Fruit fly (Drosophila melanogaster) whole organism, embryonic: ENCODE measurements around the gene PIG-B.

Experiments
- Ada2b ChIP-seq: fragments of 200-800 bp; sonication (Bioruptor generic); IDR thresholded peaks from 2 replicates; pipeline ENCODE4 v1.3.6; 2022; ENCODE audit warnings: missing biosample characterization, missing genetic modification characterization
- CG10209 ChIP-seq: fragments of 200-800 bp; sonication (Bioruptor generic); optimal IDR thresholded peaks from 3 replicates; lab custom pipeline; 2017; ENCODE audit warnings: missing biosample characterization, mild to moderate bottlenecking, missing genetic modification characterization, missing genetic modification reagents
- CG10321 ChIP-seq: fragments of 200-800 bp; sonication (Bioruptor generic); IDR thresholded peaks from 2 replicates; pipeline ENCODE4 v1.3.6; 2022; ENCODE audit warnings: missing biosample characterization, missing genetic modification characterization
- CG12299 ChIP-seq: fragments of 200-800 bp; sonication (Bioruptor generic); optimal IDR thresholded peaks from 2 replicates; lab custom pipeline; 2018; ENCODE audit warnings: missing biosample characterization, mild to moderate bottlenecking, missing genetic modification characterization
- CG14965 ChIP-seq: fragments of 200-800 bp; sonication (Bioruptor generic); optimal IDR thresholded peaks from 2 replicates; lab custom pipeline; 2016; ENCODE audit warnings: missing biosample characterization, missing genetic modification characterization, borderline replicate concordance
- CG15601 ChIP-seq: fragments of 200-800 bp; sonication (Bioruptor generic); optimal IDR thresholded peaks from 3 replicates; lab custom pipeline; 2019; ENCODE audit warnings: missing biosample characterization, mild to moderate bottlenecking, missing genetic modification characterization, moderate library complexity
- CG16779 ChIP-seq: fragments of 200-800 bp; sonication (Bioruptor generic); IDR thresholded peaks from 2 replicates; pipeline ENCODE4 v1.3.6; 2022; ENCODE audit warnings: missing biosample characterization, missing genetic modification characterization
- CG18262 ChIP-seq: fragments of 200-800 bp; optimal IDR thresholded peaks from 3 replicates; lab custom pipeline; 2019; ENCODE audit warnings: missing biosample characterization, mild to moderate bottlenecking, missing genetic modification characterization, moderate library complexity
- CG1832 ChIP-seq: fragments of 200-800 bp; sonication (Bioruptor generic); optimal IDR thresholded peaks from 2 replicates; lab custom pipeline; 2017; ENCODE audit warnings: missing biosample characterization, mild to moderate bottlenecking, missing genetic modification characterization, inconsistent platforms
- CG18764 ChIP-seq: fragments of 200-800 bp; sonication (Bioruptor generic); optimal IDR thresholded peaks from 3 replicates; lab custom pipeline; 2016; ENCODE audit warnings: missing biosample characterization, missing genetic modification characterization
- CG34422 ChIP-seq: fragments of 200-800 bp; sonication (Bioruptor generic); IDR thresholded peaks from 3 replicates; pipeline ENCODE4 v1.3.6; 2022; ENCODE audit warnings: missing biosample characterization, missing genetic modification characterization
- CG5245 ChIP-seq: fragments of 200-800 bp; sonication (Bioruptor generic); optimal IDR thresholded peaks from 3 replicates; lab custom pipeline; 2016; ENCODE audit warnings: missing biosample characterization, missing genetic modification characterization
- CG5953 ChIP-seq: fragments of 200-800 bp; sonication (Bioruptor generic); IDR thresholded peaks from 2 replicates; pipeline ENCODE4 v1.3.6; 2022; ENCODE audit warnings: missing biosample characterization, missing genetic modification characterization
- CG6813 ChIP-seq: fragments of 200-800 bp; sonication (Bioruptor generic); optimal IDR thresholded peaks from 2 replicates; lab custom pipeline; 2017; ENCODE audit warnings: missing biosample characterization, missing genetic modification characterization, mild to moderate bottlenecking, moderate library complexity, missing genetic modification reagents
- CG7357 ChIP-seq: fragments of 200-800 bp; sonication (Bioruptor generic); IDR thresholded peaks from 3 replicates; pipeline ENCODE4 v1.3.6; 2022; ENCODE audit warnings: missing biosample characterization, missing genetic modification characterization
- CG7745 ChIP-seq: fragments of 200-800 bp; sonication (Bioruptor generic); optimal IDR thresholded peaks from 2 replicates; lab custom pipeline; 2018; ENCODE audit warnings: missing biosample characterization, mild to moderate bottlenecking, missing genetic modification characterization, moderate library complexity
- CG7786 ChIP-seq: fragments of 200-800 bp; sonication (Bioruptor generic); optimal IDR thresholded peaks from 2 replicates; lab custom pipeline; 2016; ENCODE audit warnings: missing biosample characterization, missing genetic modification characterization
- D19B ChIP-seq: fragments of 200-800 bp; sonication (Bioruptor generic); optimal IDR thresholded peaks from 2 replicates; lab custom pipeline; 2017; ENCODE audit warnings: missing biosample characterization, mild to moderate bottlenecking, missing genetic modification characterization
- Dll ChIP-seq: fragments of 200-800 bp; sonication (Bioruptor generic); IDR thresholded peaks from 4 replicates; pipeline ENCODE4 v1.3.6; 2022; ENCODE audit warnings: missing biosample characterization, missing genetic modification characterization; ENCODE audit not compliant: partially characterized antibody
- H15 ChIP-seq: fragments of 200-800 bp; sonication (Bioruptor generic); IDR thresholded peaks from 3 replicates; pipeline ENCODE4 v1.3.6; 2022; ENCODE audit warnings: missing biosample characterization, missing genetic modification characterization
- Hey ChIP-seq: fragments of 200-800 bp; sonication (Bioruptor generic); optimal IDR thresholded peaks from 3 replicates; lab custom pipeline; 2018; ENCODE audit warnings: missing biosample characterization, mild to moderate bottlenecking, missing genetic modification characterization
- Meics ChIP-seq: fragments of 200-800 bp; sonication (Bioruptor generic); optimal IDR thresholded peaks from 2 replicates; lab custom pipeline; 2017; ENCODE audit warnings: missing biosample characterization, mild to moderate bottlenecking, missing genetic modification characterization
- Sox102F ChIP-seq: fragments of 200-800 bp; sonication (Bioruptor generic); optimal IDR thresholded peaks from 2 replicates; lab custom pipeline; 2018; ENCODE audit warnings: missing biosample characterization, mild to moderate bottlenecking, missing genetic modification characterization, moderate library complexity
- Sry-δ ChIP-seq: fragments of 200-800 bp; sonication (Bioruptor generic); optimal IDR thresholded peaks from 2 replicates; lab custom pipeline; 2016; ENCODE audit warnings: missing biosample characterization, missing genetic modification characterization
- bab2 ChIP-seq: fragments of 200-800 bp; sonication (Bioruptor generic); optimal IDR thresholded peaks from 2 replicates; lab custom pipeline; 2016; ENCODE audit warnings: missing biosample characterization, missing genetic modification characterization
- caup ChIP-seq: fragments of 200-800 bp; sonication (Bioruptor generic); optimal IDR thresholded peaks from 3 replicates; lab custom pipeline; 2017; ENCODE audit warnings: missing biosample characterization, mild to moderate bottlenecking, missing genetic modification characterization, moderate library complexity; ENCODE audit not compliant: severe bottlenecking
- danr ChIP-seq: fragments of 200-800 bp; sonication (Bioruptor generic); IDR thresholded peaks from 2 replicates; pipeline ENCODE4 v1.3.6; 2022; ENCODE audit warnings: missing biosample characterization, missing genetic modification characterization
- dmrt99B ChIP-seq: fragments of 200-800 bp; sonication (Bioruptor generic); optimal IDR thresholded peaks from 2 replicates; lab custom pipeline; 2018; ENCODE audit warnings: missing biosample characterization, mild to moderate bottlenecking, missing genetic modification characterization, moderate library complexity
- exex ChIP-seq: fragments of 200-800 bp; sonication (Bioruptor generic); optimal IDR thresholded peaks from 4 replicates; lab custom pipeline; 2018; ENCODE audit warnings: missing biosample characterization, mild to moderate bottlenecking, missing genetic modification characterization, moderate library complexity
- fd102C ChIP-seq: fragments of 200-800 bp; sonication (Bioruptor generic); optimal IDR thresholded peaks from 2 replicates; lab custom pipeline; 2018; ENCODE audit warnings: missing biosample characterization, mild to moderate bottlenecking, missing genetic modification characterization, moderate library complexity
- h ChIP-seq: fragments of >200 bp; optimal IDR thresholded peaks from 2 replicates; lab custom pipeline; 2017
- hkb ChIP-seq, 2 experiments: fragments of 200-800 bp in 1 of 2; fragments of >200 bp in 1 of 2; sonication (Bioruptor generic) in 1 of 2; IDR thresholded peaks in 1 of 2; optimal IDR thresholded peaks in 1 of 2; 2 replicates each; pipeline versions ENCODE4 v1.3.6 to Lab custom; 2017 to 2022; ENCODE audit warnings: missing biosample characterization in 1 of 2, missing genetic modification characterization in 1 of 2
- kah ChIP-seq: fragments of 200-800 bp; sonication (Bioruptor generic); optimal IDR thresholded peaks from 2 replicates; lab custom pipeline; 2018; ENCODE audit warnings: missing biosample characterization, mild to moderate bottlenecking, missing genetic modification characterization
- lab ChIP-seq: fragments of 200-800 bp; sonication (Bioruptor generic); optimal IDR thresholded peaks from 3 replicates; lab custom pipeline; 2017; ENCODE audit warnings: missing biosample characterization, missing genetic modification characterization, mild to moderate bottlenecking, moderate library complexity, missing genetic modification reagents
- mam ChIP-seq: fragments of 200-800 bp; sonication (Bioruptor generic); optimal IDR thresholded peaks from 3 replicates; lab custom pipeline; 2016; ENCODE audit warnings: missing biosample characterization, missing genetic modification characterization
- mirr ChIP-seq: fragments of 200-800 bp; sonication (Bioruptor generic); optimal IDR thresholded peaks from 3 replicates; lab custom pipeline; 2018; ENCODE audit warnings: missing biosample characterization, mild to moderate bottlenecking, missing genetic modification characterization
- peb ChIP-seq: fragments of 200-800 bp; sonication (Bioruptor generic); IDR thresholded peaks from 2 replicates; pipeline ENCODE4 v1.3.6; 2022; ENCODE audit warnings: missing biosample characterization, missing genetic modification characterization
- pho ChIP-seq: fragments of 200-800 bp; sonication (Bioruptor generic); optimal IDR thresholded peaks from 2 replicates; lab custom pipeline; 2016; ENCODE audit warnings: missing biosample characterization, missing genetic modification characterization
- prd ChIP-seq, 3 experiments: fragments of >200 bp in 2 of 3; fragments of 200-800 bp in 1 of 3; sonication (Bioruptor generic) in 1 of 3; optimal IDR thresholded peaks in 2 of 3; IDR thresholded peaks in 1 of 3; 2 replicates in 2 of 3; 3 replicates in 1 of 3; pipeline versions ENCODE4 v1.3.6 to Lab custom; 2017 to 2022; ENCODE audit warnings: missing biosample characterization in 1 of 3, missing genetic modification characterization in 1 of 3
- pros ChIP-seq: fragments of 200-800 bp; sonication (Bioruptor generic); optimal IDR thresholded peaks from 3 replicates; lab custom pipeline; 2019; ENCODE audit warnings: missing biosample characterization, mild to moderate bottlenecking, missing genetic modification characterization, moderate library complexity
- row ChIP-seq: fragments of 200-800 bp; sonication (Bioruptor generic); IDR thresholded peaks from 3 replicates; pipeline ENCODE4 v1.3.6; 2022; ENCODE audit warnings: missing biosample characterization, missing genetic modification characterization
- sc ChIP-seq, 3 experiments: fragments of >200 bp in 2 of 3; fragments of 200-800 bp in 1 of 3; sonication (Bioruptor generic) in 1 of 3; optimal IDR thresholded peaks; 2 replicates in 2 of 3; 3 replicates in 1 of 3; lab custom pipeline; 2017; ENCODE audit warnings: mild to moderate bottlenecking in 1 of 3, missing biosample characterization in 1 of 3, missing genetic modification characterization in 1 of 3, missing genetic modification reagents in 1 of 3
- sens ChIP-seq: fragments of 200-800 bp; sonication (Bioruptor generic); peaks from one replicate; lab custom pipeline; 2016; ENCODE audit warnings: missing biosample characterization, missing genetic modification characterization
- slou ChIP-seq: fragments of 200-800 bp; sonication (Bioruptor generic); optimal IDR thresholded peaks from 3 replicates; lab custom pipeline; 2016; ENCODE audit warnings: missing biosample characterization, missing genetic modification characterization
- stc ChIP-seq: fragments of 200-800 bp; sonication (Bioruptor generic); IDR thresholded peaks from 2 replicates; pipeline ENCODE4 v1.3.6; 2022; ENCODE audit warnings: missing biosample characterization, missing genetic modification characterization
- toy ChIP-seq: fragments of 200-800 bp; sonication (Bioruptor generic); IDR thresholded peaks from 2 replicates; pipeline ENCODE4 v1.3.6; 2022; ENCODE audit warnings: missing biosample characterization, missing genetic modification characterization
- zfh1 ChIP-seq: fragments of 200-800 bp; sonication (Bioruptor generic); IDR thresholded peaks from 3 replicates; pipeline ENCODE4 v1.3.6; 2022; ENCODE audit warnings: missing biosample characterization, missing genetic modification characterization
- zfh2 ChIP-seq: fragments of 200-800 bp; sonication (Bioruptor generic); optimal IDR thresholded peaks from 2 replicates; lab custom pipeline; 2016; ENCODE audit warnings: missing biosample characterization, missing genetic modification characterization

Gene PIG-B

DNA sequence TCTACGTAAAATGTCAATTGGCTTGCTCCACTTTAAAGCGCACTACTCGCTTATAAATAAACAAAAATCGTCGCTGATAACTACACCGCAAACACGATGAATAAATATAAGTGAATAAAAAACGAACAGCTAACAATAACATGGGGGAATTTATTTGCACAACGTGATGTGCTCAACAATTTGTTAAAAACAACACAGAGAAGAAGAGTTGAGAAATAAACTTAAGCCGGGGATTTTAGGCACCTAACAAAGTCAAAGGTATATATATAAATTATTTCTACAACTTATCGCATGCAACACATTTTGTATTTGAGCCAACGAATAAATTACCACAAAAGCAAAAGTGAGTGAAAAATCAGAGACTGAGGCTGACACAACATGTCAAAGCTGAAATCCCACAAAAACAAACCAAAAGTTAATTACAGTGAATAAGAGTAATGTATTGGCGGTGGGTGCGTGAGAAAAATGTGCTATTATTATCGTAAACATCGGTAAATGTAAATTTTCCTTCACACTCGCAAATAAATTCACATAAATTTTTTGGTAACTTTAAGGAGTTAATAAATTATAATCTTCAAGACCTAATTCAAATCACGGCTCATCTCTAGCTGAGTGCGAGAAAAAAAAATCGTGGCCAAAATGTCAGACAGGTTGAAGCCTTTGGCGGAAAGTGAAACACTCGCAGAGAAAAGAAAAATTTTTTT is 38.6 kb upstream of the PIG-B start (continued):
- peak; percentile 10 for TF ChIP-seq CG10209 (GFP tag; lab: Kevin White, UChicago)
- peak; percentile 5 for TF ChIP-seq Sry-δ (GFP tag; lab: Kevin White, UChicago)
- no peak for TF ChIP-seq mirr (GFP tag; lab: Kevin White, UChicago)
- peak; percentile 69 for TF ChIP-seq sens (GFP tag; lab: Kevin White, UChicago)
- TF ChIP-seq danr (GFP tag; lab: Robert Waterston, UW): no peak
- no peak for TF ChIP-seq zfh1 (GFP tag; lab: Robert Waterston, UW)
- no peak for TF ChIP-seq kah (GFP tag; lab: Kevin White, UChicago)
- peak; percentile 22 for TF ChIP-seq bab2 (GFP tag; lab: Kevin White, UChicago)
- no peak for TF ChIP-seq CG10321
- TF ChIP-seq row (GFP tag; lab: Robert Waterston, UW): peak; percentile 55
- peak; percentile 43; the same call in 1 of the 3 replicates for TF ChIP-seq CG34422 (GFP tag; lab: Robert Waterston, UW)
- TF ChIP-seq caup (GFP tag; lab: Kevin White, UChicago): no peak
- peak; percentile 18 for TF ChIP-seq mam (GFP tag; lab: Kevin White, UChicago)
- TF ChIP-seq zfh2: peak; percentile 34
- no peak for TF ChIP-seq peb (GFP tag; lab: Robert Waterston, UW)
- TF ChIP-seq pho (GFP tag; lab: Kevin White, UChicago): peak; percentile 9
- TF ChIP-seq CG5953 (GFP tag; lab: Robert Waterston, UW): no peak
- peak; percentile 46; the same call in 1 of the 2 replicates for TF ChIP-seq Ada2b (GFP tag; lab: Robert Waterston, UW)
- no peak for TF ChIP-seq toy (GFP tag; lab: Robert Waterston, UW)
- TF ChIP-seq CG18262: no peak
- TF ChIP-seq CG12299 (tag; lab: Kevin White, UChicago): peak; percentile 16
- no peak for TF ChIP-seq sc (optimal IDR thresholded peaks at IDR 0.05; lab: Kevin White, UChicago)
- TF ChIP-seq sc (GFP tag; optimal IDR thresholded peaks at IDR 0.05; lab: Kevin White, UChicago): no peak
- no peak for TF ChIP-seq h (lab: Kevin White, UChicago)
- no peak for TF ChIP-seq exex (tag; lab: Kevin White, UChicago)
- TF ChIP-seq CG14965 (GFP tag; lab: Kevin White, UChicago): no peak
- no peak for TF ChIP-seq CG5245
- no peak for TF ChIP-seq CG6813 (GFP tag; lab: Kevin White, UChicago)
- peak; percentile 18 for TF ChIP-seq CG7786 (GFP tag; lab: Kevin White, UChicago)
- TF ChIP-seq CG1832 (GFP tag; lab: Kevin White, UChicago): no peak
- TF ChIP-seq stc: peak; percentile 55; the same call in 1 of the 2 replicates
- TF ChIP-seq CG7357 (GFP tag; lab: Robert Waterston, UW): no peak
- peak; percentile 60; the same call in 2 of the 4 replicates for TF ChIP-seq Dll (GFP tag; lab: Robert Waterston, UW)
- no peak for TF ChIP-seq CG15601 (tag; lab: Kevin White, UChicago)
- no peak for TF ChIP-seq D19B (GFP tag; lab: Kevin White, UChicago)
- peak; percentile 20 for TF ChIP-seq lab (GFP tag; lab: Kevin White, UChicago)
- no peak for TF ChIP-seq slou (GFP tag; lab: Kevin White, UChicago)
- TF ChIP-seq CG18764 (GFP tag; lab: Kevin White, UChicago): no peak
- TF ChIP-seq dmrt99B (tag; lab: Kevin White, UChicago): peak; percentile 6
- no peak for TF ChIP-seq Meics (GFP tag; lab: Kevin White, UChicago)
- no peak for TF ChIP-seq Hey (tag; lab: Kevin White, UChicago)
- TF ChIP-seq prd (optimal IDR thresholded peaks at IDR 0.05; lab: Kevin White, UChicago): no peak
- TF ChIP-seq prd (GFP tag; IDR thresholded peaks at IDR 0.05; lab: Robert Waterston, UW): no peak
- no peak for TF ChIP-seq pros (GFP tag; lab: Kevin White, UChicago)
- no peak for TF ChIP-seq CG7745 (tag; lab: Kevin White, UChicago)
- TF ChIP-seq Sox102F (GFP tag; lab: Kevin White, UChicago): peak; percentile 49
- TF ChIP-seq CG16779 (GFP tag; lab: Robert Waterston, UW): no peak
- TF ChIP-seq H15 (GFP tag; lab: Robert Waterston, UW): no peak
- TF ChIP-seq hkb (optimal IDR thresholded peaks at IDR 0.05; lab: Kevin White, UChicago): no peak
- TF ChIP-seq hkb (GFP tag; IDR thresholded peaks at IDR 0.05; lab: Robert Waterston, UW): peak; percentile 44
- no peak for TF ChIP-seq fd102C (GFP tag; lab: Kevin White, UChicago)
